Fruit fly (Drosophila melanogaster) whole organism, wandering third instar larva: Measurements from ENCODE around the gene CG17121.

Experiments
- CrebA ChIP-seq: fragments of 200-800 bp; sonication (Bioruptor generic); optimal IDR thresholded peaks from 2 replicates; lab custom pipeline; 2016; ENCODE audit warnings: missing biosample characterization, mild to moderate bottlenecking, missing genetic modification characterization, borderline replicate concordance
- Vsx2 ChIP-seq: fragments of 200-300, 225-300 bp; sonication (Bioruptor generic); optimal IDR thresholded peaks from 2 replicates; lab custom pipeline; 2018; ENCODE audit warnings: missing biosample characterization, missing genetic modification characterization; ENCODE audit not compliant: partially characterized antibody
- dsf ChIP-seq: sonication (Bioruptor generic); optimal IDR thresholded peaks from 2 replicates; lab custom pipeline; 2016; ENCODE audit warnings: missing biosample characterization, missing genetic modification characterization, borderline replicate concordance
- pan ChIP-seq: fragments of >200 bp; optimal IDR thresholded peaks from 2 replicates; lab custom pipeline; 2017
- psq ChIP-seq: fragments of 200-800 bp; sonication (Bioruptor generic); optimal IDR thresholded peaks from 3 replicates; lab custom pipeline; 2017; ENCODE audit warnings: missing biosample characterization, mild to moderate bottlenecking, missing genetic modification characterization, moderate library complexity

- TF ChIP-seq Vsx2 (no peak), CrebA (GFP tag; lab: Kevin White, UChicago) (no peak), dsf (no peak), pan (lab: Kevin White, UChicago) (no peak), psq (GFP tag; lab: Kevin White, UChicago) (no peak)
These were observed 47.3 kb upstream of the CG17121 start, which contains the start of gene CG17109 for dm6 chr3R:23095346-23095745.
